Worm (Caenorhabditis elegans) whole organism, young adult: Measurements from ENCODE around the gene C06E4.3.

Experiments used
- D2030.7 ChIP-seq: fragments of 200-800 bp; sonication (Bioruptor generic); IDR thresholded peaks from 2 replicates; pipeline ENCODE4 v1.3.6; 2022; ENCODE audit warnings: missing genetic modification reagents, missing genetic modification characterization, missing compliant biosample characterization
- F10E7.11 ChIP-seq: sonication (generic microtip); optimal IDR thresholded peaks from 2 replicates; lab custom pipeline; 2017; ENCODE audit warnings: mild to moderate bottlenecking, missing genetic modification characterization, moderate library complexity, missing compliant biosample characterization
- F22D6.2 ChIP-seq: sonication (generic microtip); optimal IDR thresholded peaks from 2 replicates; lab custom pipeline; 2016; ENCODE audit warnings: mild to moderate bottlenecking, missing genetic modification characterization, missing compliant biosample characterization
- F23B12.7 ChIP-seq: sonication (generic microtip); optimal IDR thresholded peaks from 2 replicates; lab custom pipeline; 2017; ENCODE audit warnings: missing genetic modification characterization, mild to moderate bottlenecking, missing compliant biosample characterization, antibody characterized with exemption, moderate library complexity; ENCODE audit not compliant: insufficient read depth
- F37B4.10 ChIP-seq: fragments of 200-800 bp; sonication (Bioruptor generic); IDR thresholded peaks from 2 replicates; pipeline ENCODE4 v1.3.6; 2022; ENCODE audit warnings: missing genetic modification characterization, missing compliant biosample characterization
- F55B11.4 ChIP-seq: sonication (generic microtip); optimal IDR thresholded peaks from 2 replicates; lab custom pipeline; 2016; ENCODE audit warnings: missing compliant biosample characterization, missing genetic modification characterization, borderline replicate concordance; ENCODE audit not compliant: insufficient read depth
- K11D2.4 ChIP-seq: fragments of 200-800 bp; sonication (Bioruptor generic); IDR thresholded peaks from 2 replicates; pipeline ENCODE4 v1.3.6; 2022; ENCODE audit warnings: missing genetic modification reagents, missing genetic modification characterization, missing compliant biosample characterization
- T07F8.4 ChIP-seq: sonication (generic microtip); optimal IDR thresholded peaks from 2 replicates; lab custom pipeline; 2016; ENCODE audit warnings: mild to moderate bottlenecking, missing genetic modification characterization, moderate library complexity, missing compliant biosample characterization
- Y79H2A.3 ChIP-seq: fragments of 200-800 bp; sonication (Bioruptor generic); conservative IDR thresholded peaks from 2 replicates; pipeline ENCODE4 v1.3.6; 2022; ENCODE audit warnings: missing genetic modification reagents, missing genetic modification characterization, missing compliant biosample characterization
- ama-1 ChIP-seq, 3 experiments: fragments of 150-350 bp in 1 of 3; sonication (generic microtip) in 2 of 3; optimal IDR thresholded peaks; 2 replicates each; lab custom pipeline; 2014 to 2018; ENCODE audit warnings: missing biosample characterization in 2 of 3, missing genetic modification characterization in 2 of 3, missing genetic modification reagents in 2 of 3
- aptf-3 ChIP-seq: fragments of 200-800 bp; sonication (Bioruptor generic); IDR thresholded peaks from 2 replicates; pipeline ENCODE4 v1.3.6; 2022; ENCODE audit warnings: missing genetic modification characterization, missing compliant biosample characterization
- athp-1 ChIP-seq: sonication (generic microtip); optimal IDR thresholded peaks from 2 replicates; lab custom pipeline; 2017; ENCODE audit warnings: mild to moderate bottlenecking, missing genetic modification characterization, missing compliant biosample characterization
- attf-3 ChIP-seq: fragments of 200-800 bp; sonication (Bioruptor generic); conservative IDR thresholded peaks from 2 replicates; pipeline ENCODE4 v1.3.6; 2022; ENCODE audit warnings: missing genetic modification reagents, missing genetic modification characterization, missing compliant biosample characterization
- attf-5 ChIP-seq: fragments of 200-800 bp; sonication (Bioruptor generic); optimal IDR thresholded peaks from 2 replicates; lab custom pipeline; 2018; ENCODE audit warnings: mild to moderate bottlenecking, missing genetic modification characterization, missing compliant biosample characterization
- attf-6 ChIP-seq: fragments of 200-800 bp; sonication (Bioruptor generic); IDR thresholded peaks from 2 replicates; pipeline ENCODE4 v1.3.6; 2022; ENCODE audit warnings: missing genetic modification reagents, missing genetic modification characterization, missing compliant biosample characterization
- bed-1 ChIP-seq: fragments of 200-800 bp; sonication (Bioruptor generic); IDR thresholded peaks from 2 replicates; pipeline ENCODE4 v1.3.6; 2022; ENCODE audit warnings: missing genetic modification reagents, missing genetic modification characterization, missing compliant biosample characterization
- cebp-2 ChIP-seq: fragments of 200-800 bp; sonication (Bioruptor generic); IDR thresholded peaks from 2 replicates; pipeline ENCODE4 v1.3.6; 2022; ENCODE audit warnings: missing genetic modification characterization, missing compliant biosample characterization
- ceh-100 ChIP-seq: fragments of 200-800 bp; sonication (Bioruptor generic); IDR thresholded peaks from 2 replicates; pipeline ENCODE4 v1.3.6; 2022; ENCODE audit warnings: missing genetic modification reagents, missing genetic modification characterization, missing compliant biosample characterization
- ceh-27 ChIP-seq: fragments of 200-800 bp; sonication (Bioruptor generic); optimal IDR thresholded peaks from 2 replicates; lab custom pipeline; 2018; ENCODE audit warnings: mild to moderate bottlenecking, missing genetic modification characterization, moderate library complexity, missing compliant biosample characterization
- ceh-58 ChIP-seq: fragments of 200-800 bp; sonication (Bioruptor generic); IDR thresholded peaks from 2 replicates; pipeline ENCODE4 v1.3.6; 2022; ENCODE audit warnings: missing genetic modification characterization, missing compliant biosample characterization
- ceh-79 ChIP-seq: sonication (generic microtip); optimal IDR thresholded peaks from 2 replicates; lab custom pipeline; 2017; ENCODE audit warnings: mild to moderate bottlenecking, missing genetic modification characterization, missing compliant biosample characterization
- die-1 ChIP-seq: sonication (generic microtip); optimal IDR thresholded peaks from 2 replicates; lab custom pipeline; 2016; ENCODE audit warnings: missing genotype, mild to moderate bottlenecking, missing genetic modification characterization, missing compliant biosample characterization
- egl-18 ChIP-seq: fragments of 200-800 bp; sonication (Bioruptor generic); IDR thresholded peaks from 2 replicates; pipeline ENCODE4 v1.3.6; 2022; ENCODE audit warnings: missing genetic modification reagents, missing genetic modification characterization, missing compliant biosample characterization
- ets-4 ChIP-seq: fragments of 200-800 bp; sonication (Bioruptor generic); optimal IDR thresholded peaks from 2 replicates; lab custom pipeline; 2018; ENCODE audit warnings: mild to moderate bottlenecking, missing genetic modification characterization, missing compliant biosample characterization
- fkh-3 ChIP-seq: sonication (generic microtip); optimal IDR thresholded peaks from 2 replicates; lab custom pipeline; 2016; ENCODE audit warnings: mild to moderate bottlenecking, missing genetic modification characterization, missing compliant biosample characterization
- gei-17 ChIP-seq: fragments of 200-800 bp; sonication (Bioruptor generic); optimal IDR thresholded peaks from 2 replicates; lab custom pipeline; 2018; ENCODE audit warnings: mild to moderate bottlenecking, missing genetic modification characterization, missing compliant biosample characterization
- him-1 ChIP-seq: sonication (generic microtip); optimal IDR thresholded peaks from 2 replicates; lab custom pipeline; 2016; ENCODE audit warnings: missing genotype, missing genetic modification reagents, missing genetic modification characterization, missing compliant biosample characterization
- hlh-26 ChIP-seq: fragments of 200-800 bp; sonication (Bioruptor generic); conservative IDR thresholded peaks from 2 replicates; pipeline ENCODE4 v1.3.6; 2022; ENCODE audit warnings: missing genetic modification reagents, missing genetic modification characterization, missing compliant biosample characterization
- hrde-1 ChIP-seq: sonication (generic microtip); optimal IDR thresholded peaks from 2 replicates; lab custom pipeline; 2016; ENCODE audit warnings: missing genetic modification characterization, mild to moderate bottlenecking, missing compliant biosample characterization, moderate library complexity, missing genotype, missing genetic modification reagents, borderline replicate concordance
- hsf-1 ChIP-seq: fragments of 200-800 bp; sonication (Bioruptor generic); IDR thresholded peaks from 2 replicates; pipeline ENCODE4 v1.3.6; 2022; ENCODE audit warnings: missing genetic modification reagents, missing genetic modification characterization, missing compliant biosample characterization
- lag-1 ChIP-seq: fragments of 200-800 bp; sonication (Bioruptor generic); IDR thresholded peaks from 2 replicates; pipeline ENCODE4 v1.3.6; 2022; ENCODE audit warnings: missing genetic modification reagents, missing genetic modification characterization, missing compliant biosample characterization
- lir-1 ChIP-seq: fragments of 200-800 bp; sonication (Bioruptor generic); conservative IDR thresholded peaks from 2 replicates; pipeline ENCODE4 v1.3.6; 2022; ENCODE audit warnings: missing genetic modification reagents, missing genetic modification characterization, missing compliant biosample characterization
- lsl-1 ChIP-seq: fragments of 200-800 bp; sonication (Bioruptor generic); optimal IDR thresholded peaks from 2 replicates; lab custom pipeline; 2018; ENCODE audit warnings: mild to moderate bottlenecking, missing genetic modification characterization, moderate library complexity, missing compliant biosample characterization
- madf-3 ChIP-seq: fragments of 200-800 bp; sonication (Bioruptor generic); IDR thresholded peaks from 2 replicates; pipeline ENCODE4 v1.3.6; 2022; ENCODE audit warnings: missing genetic modification reagents, missing genetic modification characterization, missing compliant biosample characterization
- mcd-1 ChIP-seq: fragments of 200-800 bp; sonication (Bioruptor generic); IDR thresholded peaks from 2 replicates; pipeline ENCODE4 v1.3.6; 2022; ENCODE audit warnings: missing genetic modification reagents, missing genetic modification characterization, missing compliant biosample characterization
- mel-28 ChIP-seq: sonication (generic microtip); optimal IDR thresholded peaks from 2 replicates; lab custom pipeline; 2016; ENCODE audit warnings: borderline replicate concordance, mild to moderate bottlenecking, missing genetic modification characterization, missing compliant biosample characterization
- mes-4 ChIP-seq: sonication (generic microtip); optimal IDR thresholded peaks from 2 replicates; lab custom pipeline; 2016; ENCODE audit warnings: missing genotype, missing genetic modification characterization, missing compliant biosample characterization
- nfya-1 ChIP-seq: sonication (generic microtip); optimal IDR thresholded peaks from 2 replicates; lab custom pipeline; 2017; ENCODE audit warnings: antibody characterized with exemption, missing compliant biosample characterization, missing genetic modification characterization, borderline replicate concordance; ENCODE audit not compliant: insufficient read depth
- nhr-90 ChIP-seq: sonication (generic microtip); optimal IDR thresholded peaks from 2 replicates; lab custom pipeline; 2016; ENCODE audit warnings: missing genotype, mild to moderate bottlenecking, missing genetic modification characterization, missing compliant biosample characterization
- pbrm-1 ChIP-seq: fragments of 200-800 bp; sonication (Bioruptor generic); IDR thresholded peaks from 2 replicates; pipeline ENCODE4 v1.3.6; 2022; ENCODE audit warnings: missing genetic modification reagents, missing genetic modification characterization, missing compliant biosample characterization
- rcor-1 ChIP-seq: fragments of 200-800 bp; sonication (Bioruptor generic); IDR thresholded peaks from 2 replicates; pipeline ENCODE4 v1.3.6; 2022; ENCODE audit warnings: missing genetic modification reagents, missing genetic modification characterization, missing compliant biosample characterization
- rec-8 ChIP-seq, 2 experiments: sonication (generic microtip); optimal IDR thresholded peaks; 2 replicates each; lab custom pipeline; 2016; ENCODE audit warnings: mild to moderate bottlenecking in 2 of 2, missing genetic modification characterization in 2 of 2, missing genetic modification reagents in 2 of 2, missing genotype in 2 of 2, missing biosample characterization in 1 of 2, missing compliant biosample characterization in 1 of 2, moderate library complexity in 1 of 2
- tbp1 ChIP-seq: fragments of 200-800 bp; sonication (Bioruptor generic); optimal IDR thresholded peaks from 2 replicates; lab custom pipeline; 2018; ENCODE audit warnings: mild to moderate bottlenecking, missing genetic modification characterization, missing compliant biosample characterization
- tlf-1 ChIP-seq: fragments of 200-800 bp; sonication (Bioruptor generic); optimal IDR thresholded peaks from 2 replicates; lab custom pipeline; 2018; ENCODE audit warnings: mild to moderate bottlenecking, missing genetic modification characterization, missing compliant biosample characterization
- ztf-26 ChIP-seq: sonication (generic microtip); optimal IDR thresholded peaks from 2 replicates; lab custom pipeline; 2017; ENCODE audit warnings: missing genetic modification characterization, missing compliant biosample characterization
- ztf-28 ChIP-seq: fragments of 200-800 bp; sonication (Bioruptor generic); IDR thresholded peaks from 2 replicates; pipeline ENCODE4 v1.3.6; 2022; ENCODE audit warnings: missing genetic modification reagents, missing genetic modification characterization, missing compliant biosample characterization
- ztf-3 ChIP-seq: fragments of 200-800 bp; sonication (Bioruptor generic); optimal IDR thresholded peaks from 2 replicates; lab custom pipeline; 2018; ENCODE audit warnings: mild to moderate bottlenecking, missing genetic modification characterization, missing compliant biosample characterization
- ztf-6 ChIP-seq: fragments of 200-800 bp; sonication (Bioruptor generic); IDR thresholded peaks from 2 replicates; pipeline ENCODE4 v1.3.6; 2022; ENCODE audit warnings: missing genetic modification reagents, missing genetic modification characterization, missing compliant biosample characterization

The C06E4.3 gene

ce11 chrIV:7235382-7235917, 25.2 kb upstream of the C06E4.3 start (continued):
- TF ChIP-seq mel-28 (no peak), mes-4 (tag; lab: Kevin White, UChicago) (no peak), ztf-26 (tag; lab: Kevin White, UChicago) (no peak), hrde-1 (no peak), die-1 (no peak), fkh-3 (tag; lab: Kevin White, UChicago) (no peak), aptf-3 (no peak; the same call in 1 of the 2 replicates), egl-18 (GFP tag; lab: Robert Waterston, UW) (no peak), ceh-58 (GFP tag; lab: Robert Waterston, UW) (no peak), K11D2.4 (GFP tag; lab: Robert Waterston, UW) (0 out of 2 replicates have a peak, but pooled peaks have one; percentile 50), tlf-1 (GFP tag; lab: Kevin White, UChicago) (no peak), ets-4 (no peak), nhr-90 (no peak), him-1 (tag; lab: Kevin White, UChicago) (no peak), hlh-26 (no peak), F55B11.4 (tag; lab: Kevin White, UChicago) (no peak), hsf-1 (GFP tag; lab: Robert Waterston, UW) (no peak), Y79H2A.3 (GFP tag; lab: Robert Waterston, UW) (no peak), attf-3 (no peak), F37B4.10 (no peak), attf-6 (no peak), mcd-1 (GFP tag; lab: Robert Waterston, UW) (peak; percentile 62), ztf-6 (GFP tag; lab: Robert Waterston, UW) (no peak), ama-1 (optimal IDR thresholded peaks at IDR 0.05; lab: Kevin White, UChicago) (no peak), ama-1 (GFP tag; optimal IDR thresholded peaks at IDR 0.05; lab: Kevin White, UChicago) (no peak), lag-1 (GFP tag; lab: Robert Waterston, UW) (no peak), lir-1 (GFP tag; lab: Robert Waterston, UW) (0 out of 2 replicates have a peak, but pooled peaks have one; percentile 32), lsl-1 (GFP tag; lab: Kevin White, UChicago) (no peak), attf-5 (GFP tag; lab: Kevin White, UChicago) (peak; percentile 52), F10E7.11 (tag; lab: Kevin White, UChicago) (no peak), pbrm-1 (0 out of 2 replicates have a peak, but pooled peaks have one; percentile 20), F22D6.2 (tag; lab: Kevin White, UChicago) (no peak), nfya-1 (tag; lab: Kevin White, UChicago) (no peak), ztf-3 (no peak), ztf-28 (GFP tag; lab: Robert Waterston, UW) (no peak), ceh-27 (GFP tag; lab: Kevin White, UChicago) (no peak), ceh-100 (GFP tag; lab: Robert Waterston, UW) (no peak), T07F8.4 (tag; lab: Kevin White, UChicago) (no peak), F23B12.7 (tag; lab: Kevin White, UChicago) (no peak), rec-8 (tag; optimal IDR thresholded peaks at IDR 0.05; lab: Kevin White, UChicago) (peak in 1 of 2 experiments; percentile 8), cebp-2 (GFP tag; lab: Robert Waterston, UW) (no peak), rcor-1 (GFP tag; lab: Robert Waterston, UW) (peak; percentile 26; the same call in 1 of the 2 replicates), tbp1 (GFP tag; lab: Kevin White, UChicago) (no peak), bed-1 (GFP tag; lab: Robert Waterston, UW) (no peak), D2030.7 (GFP tag; lab: Robert Waterston, UW) (no peak), athp-1 (tag; lab: Kevin White, UChicago) (no peak), gei-17 (GFP tag; lab: Kevin White, UChicago) (no peak), ceh-79 (tag; lab: Kevin White, UChicago) (no peak), madf-3 (no peak)
